Fruit fly (Drosophila melanogaster) whole organism, embryonic: ENCODE results near the gene CG7332.

Source experiments
- Bgb ChIP-seq: fragments of 200-800 bp; sonication (Bioruptor generic); IDR thresholded peaks from 2 replicates; pipeline ENCODE4 v1.3.6; 2022; ENCODE audit warnings: missing biosample characterization, missing genetic modification characterization; ENCODE audit not compliant: partially characterized antibody
- CG1024 ChIP-seq: fragments of 200-800 bp; sonication (Bioruptor generic); IDR thresholded peaks from 2 replicates; pipeline ENCODE4 v1.3.6; 2022; ENCODE audit warnings: missing biosample characterization, missing genetic modification characterization
- CG10321 ChIP-seq: fragments of 200-800 bp; sonication (Bioruptor generic); IDR thresholded peaks from 2 replicates; pipeline ENCODE4 v1.3.6; 2022; ENCODE audit warnings: missing biosample characterization, missing genetic modification characterization
- CG10431 ChIP-seq: fragments of 200-800 bp; sonication (Bioruptor generic); optimal IDR thresholded peaks from 3 replicates; lab custom pipeline; 2018; ENCODE audit warnings: missing biosample characterization, mild to moderate bottlenecking, missing genetic modification characterization
- CG11560 ChIP-seq: fragments of 200-800 bp; sonication (Bioruptor generic); IDR thresholded peaks from 3 replicates; pipeline ENCODE4 v1.3.6; 2022; ENCODE audit warnings: missing biosample characterization, missing genetic modification characterization
- CG12299 ChIP-seq: fragments of 200-800 bp; sonication (Bioruptor generic); optimal IDR thresholded peaks from 2 replicates; lab custom pipeline; 2018; ENCODE audit warnings: missing biosample characterization, mild to moderate bottlenecking, missing genetic modification characterization
- CG14667 ChIP-seq: fragments of 200-800 bp; sonication (Bioruptor generic); IDR thresholded peaks from 2 replicates; pipeline ENCODE4 v1.3.6; 2022; ENCODE audit warnings: missing biosample characterization, missing genetic modification characterization
- CG14965 ChIP-seq: fragments of 200-800 bp; sonication (Bioruptor generic); optimal IDR thresholded peaks from 2 replicates; lab custom pipeline; 2016; ENCODE audit warnings: missing biosample characterization, missing genetic modification characterization, borderline replicate concordance
- CG18011 ChIP-seq: fragments of 200-800 bp; sonication (Bioruptor generic); optimal IDR thresholded peaks from 2 replicates; lab custom pipeline; 2017; ENCODE audit warnings: missing biosample characterization, missing genetic modification characterization, mild to moderate bottlenecking, moderate library complexity, missing genotype
- CG32532 ChIP-seq: fragments of 200-800 bp; sonication (Bioruptor generic); IDR thresholded peaks from 2 replicates; pipeline ENCODE4 v1.3.6; 2022; ENCODE audit warnings: missing biosample characterization, missing genetic modification characterization
- CG34224 ChIP-seq: fragments of 200-800 bp; sonication (Bioruptor generic); IDR thresholded peaks from 3 replicates; pipeline ENCODE4 v1.3.6; 2022; ENCODE audit warnings: missing biosample characterization, missing genetic modification characterization; ENCODE audit not compliant: partially characterized antibody
- CG4617 ChIP-seq: fragments of 200-800 bp; sonication (Bioruptor generic); optimal IDR thresholded peaks from 3 replicates; lab custom pipeline; 2016; ENCODE audit warnings: missing biosample characterization, missing genetic modification characterization, borderline replicate concordance
- CG9437 ChIP-seq: fragments of 200-800 bp; sonication (Bioruptor generic); optimal IDR thresholded peaks from 2 replicates; lab custom pipeline; 2018; ENCODE audit warnings: missing biosample characterization, mild to moderate bottlenecking, missing genetic modification characterization
- CG9609 ChIP-seq: fragments of 200-800 bp; sonication (Bioruptor generic); optimal IDR thresholded peaks from 3 replicates; lab custom pipeline; 2016; ENCODE audit warnings: missing biosample characterization, missing genetic modification characterization
- CG9727 ChIP-seq: fragments of 200-800 bp; sonication (Bioruptor generic); optimal IDR thresholded peaks from 3 replicates; lab custom pipeline; 2017; ENCODE audit warnings: missing biosample characterization, mild to moderate bottlenecking, missing genetic modification characterization
- CG9817 ChIP-seq: fragments of 200-800 bp; sonication (Bioruptor generic); optimal IDR thresholded peaks from 2 replicates; lab custom pipeline; 2018; ENCODE audit warnings: missing biosample characterization, mild to moderate bottlenecking, missing genetic modification characterization, moderate library complexity
- Dp ChIP-seq: fragments of 200-800 bp; sonication (Bioruptor generic); optimal IDR thresholded peaks from 2 replicates; lab custom pipeline; 2018; ENCODE audit warnings: missing biosample characterization, mild to moderate bottlenecking, missing genetic modification characterization, moderate library complexity
- Fer3 ChIP-seq: fragments of 200-800 bp; sonication (Bioruptor generic); optimal IDR thresholded peaks from 2 replicates; lab custom pipeline; 2018; ENCODE audit warnings: missing biosample characterization, mild to moderate bottlenecking, missing genetic modification characterization, moderate library complexity
- Hr51 ChIP-seq, 2 experiments: fragments of 200-800 bp; sonication (Bioruptor generic); optimal IDR thresholded peaks; 2 replicates in 1 of 2; 3 replicates in 1 of 2; lab custom pipeline; 2016 to 2018; ENCODE audit warnings: missing biosample characterization in 2 of 2, missing genetic modification characterization in 2 of 2, mild to moderate bottlenecking in 1 of 2, moderate library complexity in 1 of 2
- MESR4 ChIP-seq: fragments of 200-800 bp; sonication (Bioruptor generic); optimal IDR thresholded peaks from 2 replicates; lab custom pipeline; 2018; ENCODE audit warnings: missing biosample characterization, mild to moderate bottlenecking, missing genetic modification characterization, moderate library complexity
- NK7.1 ChIP-seq: fragments of 200-800 bp; sonication (Bioruptor generic); optimal IDR thresholded peaks from 3 replicates; lab custom pipeline; 2016; ENCODE audit warnings: missing biosample characterization, missing genetic modification characterization
- Six4 ChIP-seq: fragments of 200-800 bp; sonication (Bioruptor generic); optimal IDR thresholded peaks from 2 replicates; lab custom pipeline; 2016; ENCODE audit warnings: missing biosample characterization, missing genetic modification characterization
- Stat92E ChIP-seq, 3 experiments: fragments of >200 bp in 2 of 3; fragments of 200-800 bp in 1 of 3; sonication (Bioruptor generic) in 1 of 3; optimal IDR thresholded peaks; 2 replicates each; lab custom pipeline; 2017 to 2019; ENCODE audit warnings: missing biosample characterization in 3 of 3, missing genetic modification characterization in 3 of 3, mild to moderate bottlenecking in 1 of 3, moderate library complexity in 1 of 3
- abd-A ChIP-seq: fragments of 200-800 bp; sonication (Bioruptor generic); optimal IDR thresholded peaks from 3 replicates; lab custom pipeline; 2019; ENCODE audit warnings: missing biosample characterization, mild to moderate bottlenecking, missing genetic modification characterization, moderate library complexity
- ac ChIP-seq: fragments of 200-800 bp; sonication (Bioruptor generic); optimal IDR thresholded peaks from 3 replicates; lab custom pipeline; 2017; ENCODE audit warnings: missing biosample characterization, mild to moderate bottlenecking, missing genetic modification characterization
- cad ChIP-seq: fragments of >200 bp; optimal IDR thresholded peaks from 2 replicates; lab custom pipeline; 2017; ENCODE audit warnings: missing biosample characterization, missing genetic modification characterization
- crp ChIP-seq, 2 experiments: fragments of 200-800 bp; sonication (Bioruptor generic); optimal IDR thresholded peaks; 2 replicates in 1 of 2; 3 replicates in 1 of 2; lab custom pipeline; 2017; ENCODE audit warnings: missing biosample characterization in 2 of 2, missing genetic modification characterization in 2 of 2, mild to moderate bottlenecking in 1 of 2, moderate library complexity in 1 of 2
- cwo ChIP-seq: fragments of 200-800 bp; sonication (Bioruptor generic); optimal IDR thresholded peaks from 3 replicates; lab custom pipeline; 2017; ENCODE audit warnings: missing biosample characterization, missing genetic modification characterization, mild to moderate bottlenecking, moderate library complexity, missing genetic modification reagents
- da ChIP-seq: fragments of 200-800 bp; sonication (Bioruptor generic); optimal IDR thresholded peaks from 2 replicates; lab custom pipeline; 2016; ENCODE audit warnings: missing biosample characterization, missing genetic modification characterization
- dmrt99B ChIP-seq: fragments of 200-800 bp; sonication (Bioruptor generic); optimal IDR thresholded peaks from 2 replicates; lab custom pipeline; 2018; ENCODE audit warnings: missing biosample characterization, mild to moderate bottlenecking, missing genetic modification characterization, moderate library complexity
- en ChIP-seq: fragments of 200-800 bp; sonication (Bioruptor generic); optimal IDR thresholded peaks from 2 replicates; lab custom pipeline; 2016; ENCODE audit warnings: missing biosample characterization, missing genetic modification characterization
- gce ChIP-seq: fragments of 200-800 bp; sonication (Bioruptor generic); IDR thresholded peaks from 3 replicates; pipeline ENCODE4 v1.3.6; 2022; ENCODE audit warnings: missing biosample characterization, missing genetic modification characterization
- hbn ChIP-seq: fragments of 200-800 bp; sonication (Bioruptor generic); IDR thresholded peaks from 2 replicates; pipeline ENCODE4 v1.3.6; 2022; ENCODE audit warnings: missing biosample characterization, missing genetic modification characterization; ENCODE audit not compliant: partially characterized antibody
- inv ChIP-seq: fragments of 200-800 bp; sonication (Bioruptor generic); IDR thresholded peaks from 2 replicates; pipeline ENCODE4 v1.3.6; 2022; ENCODE audit warnings: missing biosample characterization, missing genetic modification characterization; ENCODE audit not compliant: partially characterized antibody
- lov ChIP-seq, 2 experiments: fragments of 200-800 bp in 1 of 2; fragments of >200 bp in 1 of 2; sonication (Bioruptor generic) in 1 of 2; IDR thresholded peaks in 1 of 2; optimal IDR thresholded peaks in 1 of 2; 2 replicates in 1 of 2; 3 replicates in 1 of 2; pipeline versions ENCODE4 v1.3.6 to Lab custom; 2017 to 2022; ENCODE audit warnings: missing biosample characterization in 1 of 2, missing genetic modification characterization in 1 of 2
- maf-S ChIP-seq: fragments of 200-800 bp; sonication (Bioruptor generic); optimal IDR thresholded peaks from 2 replicates; lab custom pipeline; 2016; ENCODE audit warnings: missing biosample characterization, missing genetic modification characterization
- nau ChIP-seq: fragments of 200-800 bp; sonication (Bioruptor generic); optimal IDR thresholded peaks from 3 replicates; lab custom pipeline; 2017; ENCODE audit warnings: missing biosample characterization, mild to moderate bottlenecking, missing genetic modification characterization, missing genetic modification reagents
- pfk ChIP-seq: fragments of 200-800 bp; sonication (Bioruptor generic); optimal IDR thresholded peaks from 2 replicates; lab custom pipeline; 2018; ENCODE audit warnings: missing biosample characterization, mild to moderate bottlenecking, missing genetic modification characterization, moderate library complexity
- psq ChIP-seq: fragments of 200-800 bp; sonication (Bioruptor generic); optimal IDR thresholded peaks from 2 replicates; lab custom pipeline; 2017; ENCODE audit warnings: missing biosample characterization, missing genetic modification characterization
- ro ChIP-seq: fragments of 200-800 bp; sonication (Bioruptor generic); IDR thresholded peaks from 2 replicates; pipeline ENCODE4 v1.3.6; 2022; ENCODE audit warnings: missing biosample characterization, missing genetic modification characterization
- run ChIP-seq: fragments of 200-800 bp; sonication (Bioruptor generic); optimal IDR thresholded peaks from 3 replicates; lab custom pipeline; 2018; ENCODE audit warnings: missing biosample characterization, mild to moderate bottlenecking, missing genetic modification characterization
- salm ChIP-seq: fragments of 200-800 bp; sonication (Bioruptor generic); optimal IDR thresholded peaks from 2 replicates; lab custom pipeline; 2018; ENCODE audit warnings: missing biosample characterization, mild to moderate bottlenecking, missing genetic modification characterization
- seq ChIP-seq: fragments of 200-800 bp; sonication (Bioruptor generic); IDR thresholded peaks from 2 replicates; pipeline ENCODE4 v1.3.6; 2022; ENCODE audit warnings: missing biosample characterization, missing genetic modification characterization
- sr ChIP-seq: fragments of 200-800 bp; sonication (Bioruptor generic); IDR thresholded peaks from 3 replicates; pipeline ENCODE4 v1.3.6; 2022; ENCODE audit warnings: missing biosample characterization, missing genetic modification characterization
- tap ChIP-seq: fragments of 200-800 bp; optimal IDR thresholded peaks from 3 replicates; lab custom pipeline; 2019; ENCODE audit warnings: missing biosample characterization, mild to moderate bottlenecking, missing genetic modification characterization, moderate library complexity
- tgo ChIP-seq: fragments of 200-800 bp; sonication (Bioruptor generic); IDR thresholded peaks from 3 replicates; pipeline ENCODE4 v1.3.6; 2022; ENCODE audit warnings: missing biosample characterization, missing genetic modification characterization
- tll ChIP-seq, 2 experiments: fragments of 200-800 bp in 1 of 2; fragments of >200 bp in 1 of 2; sonication (Bioruptor generic) in 1 of 2; optimal IDR thresholded peaks; 2 replicates each; lab custom pipeline; 2017 to 2019; ENCODE audit warnings: missing biosample characterization in 2 of 2, missing genetic modification characterization in 2 of 2, mild to moderate bottlenecking in 1 of 2, moderate library complexity in 1 of 2
- tup ChIP-seq: fragments of 200-800 bp; sonication (Bioruptor generic); optimal IDR thresholded peaks from 2 replicates; lab custom pipeline; 2016; ENCODE audit warnings: missing biosample characterization, mild to moderate bottlenecking, missing genetic modification characterization, moderate library complexity

CG7332 gene

dm6 chrX:18869489-18870132 is 14.7 kb upstream of the CG7332 start (continued):
- TF ChIP-seq hbn (GFP tag; lab: Robert Waterston, UW) (no peak), psq (no peak), tgo (GFP tag; lab: Robert Waterston, UW) (peak; percentile 66), CG10431 (GFP tag; lab: Kevin White, UChicago) (no peak), CG14965 (GFP tag; lab: Kevin White, UChicago) (no peak), CG11560 (no peak), CG10321 (GFP tag; lab: Robert Waterston, UW) (no peak), CG32532 (GFP tag; lab: Robert Waterston, UW) (peak; percentile 71), dmrt99B (tag; lab: Kevin White, UChicago) (peak; percentile 65), ac (GFP tag; lab: Kevin White, UChicago) (no peak), Six4 (GFP tag; lab: Kevin White, UChicago) (peak; percentile 27), Stat92E (GFP tag; optimal IDR thresholded peaks at IDR 0.05; lab: Kevin White, UChicago) (no peak), nau (no peak), CG14667 (GFP tag; lab: Robert Waterston, UW) (peak; percentile 66), gce (GFP tag; lab: Robert Waterston, UW) (no peak; the same call in 2 of the 3 replicates), CG9437 (GFP tag; lab: Kevin White, UChicago) (no peak), seq (GFP tag; lab: Robert Waterston, UW) (peak; percentile 62), abd-A (tag; lab: Kevin White, UChicago) (no peak), Dp (GFP tag; lab: Kevin White, UChicago) (no peak), Fer3 (tag; lab: Kevin White, UChicago) (peak; percentile 55), tll (GFP tag; optimal IDR thresholded peaks at IDR 0.05; lab: Kevin White, UChicago) (no peak), salm (tag; lab: Kevin White, UChicago) (no peak), cwo (peak; percentile 15), CG4617 (GFP tag; lab: Kevin White, UChicago) (no peak), en (GFP tag; lab: Kevin White, UChicago) (peak; percentile 20), CG9609 (no peak), CG18011 (no peak), CG34224 (GFP tag; lab: Robert Waterston, UW) (no peak), NK7.1 (GFP tag; lab: Kevin White, UChicago) (peak; percentile 9), MESR4 (GFP tag; lab: Kevin White, UChicago) (no peak), Hr51 (GFP tag; optimal IDR thresholded peaks at IDR 0.05; lab: Kevin White, UChicago) (peak in 1 of 2 experiments; percentile 67), ro (no peak), sr (peak; percentile 64; the same call in 2 of the 3 replicates), lov (optimal IDR thresholded peaks at IDR 0.05; lab: Kevin White, UChicago) (no peak), lov (GFP tag; IDR thresholded peaks at IDR 0.05; lab: Robert Waterston, UW) (no peak), cad (GFP tag; lab: Kevin White, UChicago) (no peak), CG9817 (peak; percentile 25), CG9727 (GFP tag; lab: Kevin White, UChicago) (peak; percentile 58), CG1024 (GFP tag; lab: Robert Waterston, UW) (peak; percentile 47; the same call in 1 of the 2 replicates), da (GFP tag; lab: Kevin White, UChicago) (no peak), run (tag; lab: Kevin White, UChicago) (no peak), Bgb (GFP tag; lab: Robert Waterston, UW) (no peak), tap (tag; lab: Kevin White, UChicago) (no peak), inv (GFP tag; lab: Robert Waterston, UW) (no peak), tup (no peak), maf-S (GFP tag; lab: Kevin White, UChicago) (no peak), pfk (GFP tag; lab: Kevin White, UChicago) (no peak), crp (GFP tag; optimal IDR thresholded peaks at IDR 0.05; lab: Kevin White, UChicago) (no peak), CG12299 (tag; lab: Kevin White, UChicago) (no peak)
